Worm (Caenorhabditis elegans) whole organism, L3 larva: Measurements from ENCODE around the gene ugt-11.

Source experiments
- eor-1 ChIP-seq, 2 experiments: fragments of 150-350 bp; optimal IDR thresholded peaks; 2 replicates each; lab custom pipeline; 2014 to 2018; ENCODE audit warnings: missing biosample characterization in 2 of 2, missing genetic modification characterization in 2 of 2
- jun-1 ChIP-seq: fragments of 150-350 bp; optimal IDR thresholded peaks from 2 replicates; lab custom pipeline; 2014; ENCODE audit warnings: missing biosample characterization, missing genetic modification reagents, missing genetic modification characterization
- pha-4 ChIP-seq: fragments of 150-350 bp; optimal IDR thresholded peaks from 2 replicates; lab custom pipeline; 2014; ENCODE audit warnings: missing biosample characterization, missing genetic modification reagents, missing genetic modification characterization
- snpc-4 ChIP-seq: fragments of 150-350 bp; optimal IDR thresholded peaks from 2 replicates; lab custom pipeline; 2014; ENCODE audit warnings: missing biosample characterization, missing genetic modification characterization

ugt-11 gene

DNA sequence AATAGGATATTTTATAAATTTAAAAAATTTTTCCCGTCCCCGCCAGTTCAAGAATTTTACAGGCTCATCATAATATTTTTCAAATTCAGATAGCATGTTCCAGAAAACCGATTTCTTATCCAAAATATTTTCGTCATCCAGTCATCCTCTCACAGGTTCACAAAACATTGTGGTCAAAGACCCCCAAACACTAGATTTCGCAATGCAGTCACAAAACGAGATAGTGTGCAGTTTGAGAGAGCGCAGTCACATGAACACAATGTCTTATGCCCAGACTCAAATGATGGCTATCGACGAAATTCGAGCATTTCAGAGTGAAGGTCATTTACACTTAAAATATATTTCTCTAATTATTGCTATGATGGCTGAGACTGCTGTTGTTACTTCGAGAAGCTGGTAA lies 50.3 kb downstream of the ugt-11 start, which contains the start of gene abhd-5.2 (continued):
- TF ChIP-seq eor-1 (tag; optimal IDR thresholded peaks at IDR 0.05; lab: Kevin White, UChicago) (no peak), jun-1 (tag; lab: Kevin White, UChicago) (no peak), snpc-4 (tag; lab: Kevin White, UChicago) (peak; percentile 48), pha-4 (tag; lab: Kevin White, UChicago) (peak; percentile 50)
